Fruit fly (Drosophila melanogaster) whole organism, embryonic: ENCODE measurements around the gene Cubn.

ENCODE experiments used
- Antp ChIP-seq: fragments of 200-800 bp; sonication (Bioruptor generic); optimal IDR thresholded peaks from 3 replicates; lab custom pipeline; 2016; ENCODE audit warnings: missing biosample characterization, missing genetic modification characterization
- Atf3 ChIP-seq: fragments of 200-800 bp; sonication (Bioruptor generic); optimal IDR thresholded peaks from 3 replicates; lab custom pipeline; 2016; ENCODE audit warnings: missing biosample characterization, missing genetic modification characterization
- B-H1 ChIP-seq: fragments of 200-800 bp; sonication (Bioruptor generic); IDR thresholded peaks from 3 replicates; pipeline ENCODE4 v1.3.6; 2022; ENCODE audit warnings: missing biosample characterization, missing genetic modification characterization
- B-H2 ChIP-seq: fragments of 200-800 bp; sonication (Bioruptor generic); optimal IDR thresholded peaks from 2 replicates; lab custom pipeline; 2018; ENCODE audit warnings: missing biosample characterization, mild to moderate bottlenecking, missing genetic modification characterization
- CG10321 ChIP-seq: fragments of 200-800 bp; sonication (Bioruptor generic); IDR thresholded peaks from 2 replicates; pipeline ENCODE4 v1.3.6; 2022; ENCODE audit warnings: missing biosample characterization, missing genetic modification characterization
- CG11560 ChIP-seq: fragments of 200-800 bp; sonication (Bioruptor generic); IDR thresholded peaks from 3 replicates; pipeline ENCODE4 v1.3.6; 2022; ENCODE audit warnings: missing biosample characterization, missing genetic modification characterization
- CG11723 ChIP-seq: fragments of 200-800 bp; sonication (Bioruptor generic); optimal IDR thresholded peaks from 2 replicates; lab custom pipeline; 2017; ENCODE audit warnings: missing biosample characterization, mild to moderate bottlenecking, missing genetic modification characterization
- CG12769 ChIP-seq: fragments of 200-800 bp; sonication (Bioruptor generic); optimal IDR thresholded peaks from 2 replicates; lab custom pipeline; 2019; ENCODE audit warnings: missing biosample characterization, mild to moderate bottlenecking, missing genetic modification characterization, moderate library complexity
- CG13894 ChIP-seq: fragments of 200-800 bp; sonication (Bioruptor generic); optimal IDR thresholded peaks from 3 replicates; lab custom pipeline; 2018; ENCODE audit warnings: missing biosample characterization, mild to moderate bottlenecking, missing genetic modification characterization, moderate library complexity
- CG14441 ChIP-seq: fragments of 200-800 bp; sonication (Bioruptor generic); IDR thresholded peaks from 2 replicates; pipeline ENCODE4 v1.3.6; 2022; ENCODE audit warnings: missing biosample characterization, missing genetic modification characterization
- CG16815 ChIP-seq: fragments of 200-800 bp; sonication (Bioruptor generic); optimal IDR thresholded peaks from 3 replicates; lab custom pipeline; 2017; ENCODE audit warnings: missing biosample characterization, mild to moderate bottlenecking, missing genetic modification characterization
- CG18619 ChIP-seq: fragments of 200-800 bp; sonication (Bioruptor generic); optimal IDR thresholded peaks from 3 replicates; lab custom pipeline; 2017; ENCODE audit warnings: missing biosample characterization, mild to moderate bottlenecking, missing genetic modification characterization
- CG2712 ChIP-seq: fragments of 200-800 bp; optimal IDR thresholded peaks from 3 replicates; lab custom pipeline; 2019; ENCODE audit warnings: missing biosample characterization, mild to moderate bottlenecking, missing genetic modification characterization, moderate library complexity
- CG32532 ChIP-seq: fragments of 200-800 bp; sonication (Bioruptor generic); IDR thresholded peaks from 2 replicates; pipeline ENCODE4 v1.3.6; 2022; ENCODE audit warnings: missing biosample characterization, missing genetic modification characterization
- CG3407 ChIP-seq: fragments of 200-800 bp; sonication (Bioruptor generic); optimal IDR thresholded peaks from 2 replicates; lab custom pipeline; 2018; ENCODE audit warnings: missing biosample characterization, mild to moderate bottlenecking, missing genetic modification characterization
- CG6654 ChIP-seq: fragments of 200-800 bp; sonication (Bioruptor generic); optimal IDR thresholded peaks from 2 replicates; lab custom pipeline; 2017; ENCODE audit warnings: missing biosample characterization, mild to moderate bottlenecking, missing genetic modification characterization
- CG7745 ChIP-seq: fragments of 200-800 bp; sonication (Bioruptor generic); optimal IDR thresholded peaks from 2 replicates; lab custom pipeline; 2018; ENCODE audit warnings: missing biosample characterization, mild to moderate bottlenecking, missing genetic modification characterization, moderate library complexity
- CG8281 ChIP-seq: fragments of 200-800 bp; sonication (Bioruptor generic); optimal IDR thresholded peaks from 2 replicates; lab custom pipeline; 2018; ENCODE audit warnings: missing biosample characterization, mild to moderate bottlenecking, missing genetic modification characterization, moderate library complexity
- Deaf1 ChIP-seq: fragments of 200-800 bp; optimal IDR thresholded peaks from 3 replicates; lab custom pipeline; 2019; ENCODE audit warnings: missing biosample characterization, mild to moderate bottlenecking, missing genetic modification characterization, moderate library complexity
- Dip2 ChIP-seq: fragments of 200-800 bp; sonication (Bioruptor generic); IDR thresholded peaks from 2 replicates; pipeline ENCODE4 v1.3.6; 2022; ENCODE audit warnings: missing biosample characterization, missing genetic modification characterization
- Eip74EF ChIP-seq, 2 experiments: fragments of 200-800 bp in 1 of 2; fragments of >200 bp in 1 of 2; sonication (Bioruptor generic) in 1 of 2; optimal IDR thresholded peaks; 2 replicates each; lab custom pipeline; 2017 to 2019; ENCODE audit warnings: missing biosample characterization in 2 of 2, missing genetic modification characterization in 2 of 2, mild to moderate bottlenecking in 1 of 2, moderate library complexity in 1 of 2
- Ets65A ChIP-seq: fragments of 200-800 bp; sonication (Bioruptor generic); peaks from one replicate; lab custom pipeline; 2016; ENCODE audit warnings: missing biosample characterization, missing genetic modification characterization
- HLH4C ChIP-seq: fragments of 200-800 bp; sonication (Bioruptor generic); IDR thresholded peaks from 3 replicates; pipeline ENCODE4 v1.3.6; 2022; ENCODE audit warnings: missing biosample characterization, missing genetic modification characterization; ENCODE audit not compliant: partially characterized antibody
- HLHmδ ChIP-seq: fragments of 200-800 bp; sonication (Bioruptor generic); optimal IDR thresholded peaks from 2 replicates; lab custom pipeline; 2018; ENCODE audit warnings: missing biosample characterization, mild to moderate bottlenecking, missing genetic modification characterization, moderate library complexity
- Hey ChIP-seq: fragments of 200-800 bp; sonication (Bioruptor generic); optimal IDR thresholded peaks from 3 replicates; lab custom pipeline; 2018; ENCODE audit warnings: missing biosample characterization, mild to moderate bottlenecking, missing genetic modification characterization
- HmgD ChIP-seq: fragments of 200-800 bp; sonication (Bioruptor generic); optimal IDR thresholded peaks from 3 replicates; lab custom pipeline; 2016; ENCODE audit warnings: missing biosample characterization, missing genetic modification characterization
- MESR4 ChIP-seq: fragments of 200-800 bp; sonication (Bioruptor generic); optimal IDR thresholded peaks from 2 replicates; lab custom pipeline; 2018; ENCODE audit warnings: missing biosample characterization, mild to moderate bottlenecking, missing genetic modification characterization, moderate library complexity
- Scr ChIP-seq: fragments of 200-800 bp; sonication (Bioruptor generic); IDR thresholded peaks from 2 replicates; pipeline ENCODE4 v1.3.6; 2022; ENCODE audit warnings: missing biosample characterization, missing genetic modification characterization; ENCODE audit not compliant: partially characterized antibody
- Sry-β ChIP-seq: fragments of 200-800 bp; sonication (Bioruptor generic); optimal IDR thresholded peaks from 2 replicates; lab custom pipeline; 2018; ENCODE audit warnings: missing biosample characterization, mild to moderate bottlenecking, missing genetic modification characterization, moderate library complexity
- amos ChIP-seq: fragments of 200-800 bp; sonication (Bioruptor generic); IDR thresholded peaks from 2 replicates; pipeline ENCODE4 v1.3.6; 2022; ENCODE audit warnings: missing biosample characterization, missing genetic modification characterization; ENCODE audit not compliant: partially characterized antibody
- ash1 ChIP-seq: fragments of 200-800 bp; sonication (Bioruptor generic); optimal IDR thresholded peaks from 2 replicates; lab custom pipeline; 2018; ENCODE audit warnings: missing biosample characterization, mild to moderate bottlenecking, missing genetic modification characterization
- az2 ChIP-seq: fragments of 200-800 bp; sonication (Bioruptor generic); optimal IDR thresholded peaks from 3 replicates; lab custom pipeline; 2016; ENCODE audit warnings: missing biosample characterization, missing genetic modification characterization
- bsh ChIP-seq, 2 experiments: fragments of 200-800 bp; sonication (Bioruptor generic); optimal IDR thresholded peaks; 2 replicates each; lab custom pipeline; 2017 to 2018; ENCODE audit warnings: mild to moderate bottlenecking in 2 of 2, missing biosample characterization in 2 of 2, missing genetic modification characterization in 2 of 2, moderate library complexity in 1 of 2
- ci ChIP-seq: fragments of 200-800 bp; sonication (Bioruptor generic); IDR thresholded peaks from 3 replicates; pipeline ENCODE4 v1.3.6; 2022; ENCODE audit warnings: missing biosample characterization, missing genetic modification characterization
- croc ChIP-seq: fragments of 200-800 bp; sonication (Bioruptor generic); conservative IDR thresholded peaks from 3 replicates; pipeline ENCODE4 v1.3.6; 2022; ENCODE audit warnings: missing biosample characterization, missing genetic modification characterization
- dan ChIP-seq: fragments of 200-800 bp; sonication (Bioruptor generic); IDR thresholded peaks from 2 replicates; pipeline ENCODE4 v1.3.6; 2022; ENCODE audit warnings: missing biosample characterization, missing genetic modification characterization
- exex ChIP-seq: fragments of 200-800 bp; sonication (Bioruptor generic); optimal IDR thresholded peaks from 4 replicates; lab custom pipeline; 2018; ENCODE audit warnings: missing biosample characterization, mild to moderate bottlenecking, missing genetic modification characterization, moderate library complexity
- eyg ChIP-seq: fragments of 200-800 bp; sonication (Bioruptor generic); optimal IDR thresholded peaks from 3 replicates; lab custom pipeline; 2016; ENCODE audit warnings: missing biosample characterization, missing genetic modification characterization
- jumu ChIP-seq: fragments of 200-800 bp; sonication (Bioruptor generic); optimal IDR thresholded peaks from 3 replicates; lab custom pipeline; 2016; ENCODE audit warnings: missing biosample characterization, missing genetic modification characterization
- kah ChIP-seq: fragments of 200-800 bp; sonication (Bioruptor generic); optimal IDR thresholded peaks from 2 replicates; lab custom pipeline; 2018; ENCODE audit warnings: missing biosample characterization, mild to moderate bottlenecking, missing genetic modification characterization
- mirr ChIP-seq: fragments of 200-800 bp; sonication (Bioruptor generic); optimal IDR thresholded peaks from 3 replicates; lab custom pipeline; 2018; ENCODE audit warnings: missing biosample characterization, mild to moderate bottlenecking, missing genetic modification characterization
- otp ChIP-seq: fragments of 200-800 bp; sonication (Bioruptor generic); IDR thresholded peaks from 3 replicates; pipeline ENCODE4, ENCODE4 v1.3.6; 2022; ENCODE audit warnings: missing biosample characterization, missing genetic modification characterization
- p53 ChIP-seq: fragments of 200-800 bp; sonication (Bioruptor generic); optimal IDR thresholded peaks from 2 replicates; lab custom pipeline; 2016; ENCODE audit warnings: missing biosample characterization, missing genetic modification characterization
- ro ChIP-seq: fragments of 200-800 bp; sonication (Bioruptor generic); IDR thresholded peaks from 2 replicates; pipeline ENCODE4 v1.3.6; 2022; ENCODE audit warnings: missing biosample characterization, missing genetic modification characterization
- sens-2 ChIP-seq: fragments of 200-800 bp; sonication (Bioruptor generic); IDR thresholded peaks from 2 replicates; pipeline ENCODE4 v1.3.6; 2022; ENCODE audit warnings: missing biosample characterization, missing genetic modification characterization
- slp2 ChIP-seq: fragments of 200-800 bp; sonication (Bioruptor generic); optimal IDR thresholded peaks from 2 replicates; lab custom pipeline; 2016; ENCODE audit warnings: missing biosample characterization, missing genetic modification characterization
- ssp ChIP-seq: fragments of 200-800 bp; sonication (Bioruptor generic); IDR thresholded peaks from 2 replicates; pipeline ENCODE4 v1.3.6; 2022; ENCODE audit warnings: missing biosample characterization, missing genetic modification characterization
- trh ChIP-seq: fragments of 200-800 bp; sonication (Bioruptor generic); optimal IDR thresholded peaks from 2 replicates; lab custom pipeline; 2016; ENCODE audit warnings: missing biosample characterization, missing genetic modification characterization
- wek ChIP-seq: fragments of 200-800 bp; sonication (Bioruptor generic); optimal IDR thresholded peaks from 3 replicates; lab custom pipeline; 2018; ENCODE audit warnings: missing biosample characterization, mild to moderate bottlenecking, missing genetic modification characterization, moderate library complexity

The Cubn gene

dm6 chrX:9585359-9586002, 14.4 kb upstream of the Cubn start, which contains the start of gene Hex-A (continued):
- TF ChIP-seq p53 (GFP tag; lab: Kevin White, UChicago) (peak; percentile 77), Ets65A (GFP tag; lab: Kevin White, UChicago) (peak; percentile 98), Dip2 (GFP tag; lab: Robert Waterston, UW) (peak; percentile 42; the same call in 1 of the 2 replicates), CG7745 (tag; lab: Kevin White, UChicago) (no peak), MESR4 (GFP tag; lab: Kevin White, UChicago) (peak; percentile 23), amos (GFP tag; lab: Robert Waterston, UW) (peak; percentile 14; the same call in 1 of the 2 replicates), croc (GFP tag; lab: Robert Waterston, UW) (peak; percentile 80), CG11560 (tag; lab: Robert Waterston, UW) (peak; percentile 56; the same call in 2 of the 3 replicates), eyg (GFP tag; lab: Kevin White, UChicago) (peak; percentile 87), Hey (tag; lab: Kevin White, UChicago) (peak; percentile 93), B-H2 (GFP tag; lab: Kevin White, UChicago) (peak; percentile 98), HmgD (GFP tag; lab: Kevin White, UChicago) (peak; percentile 76), sens-2 (GFP tag; lab: Robert Waterston, UW) (peak; percentile 75), CG13894 (tag; lab: Kevin White, UChicago) (peak; percentile 98), CG12769 (tag; lab: Kevin White, UChicago) (peak; percentile 94), Antp (GFP tag; lab: Kevin White, UChicago) (peak; percentile 85), Scr (GFP tag; lab: Robert Waterston, UW) (no peak), CG6654 (peak; percentile 86), bsh (GFP tag; optimal IDR thresholded peaks at IDR 0.05; lab: Kevin White, UChicago) (peak; percentile 95 to 97), Eip74EF (GFP tag; optimal IDR thresholded peaks at IDR 0.05; lab: Kevin White, UChicago) (peak in 1 of 2 experiments; percentile 99), Sry-β (GFP tag; lab: Kevin White, UChicago) (peak; percentile 36), HLHmδ (GFP tag; lab: Kevin White, UChicago) (peak; percentile 9), Atf3 (GFP tag; lab: Kevin White, UChicago) (peak; percentile 87), CG10321 (GFP tag; lab: Robert Waterston, UW) (peak; percentile 61; the same call in 1 of the 2 replicates), CG14441 (GFP tag; lab: Robert Waterston, UW) (peak; percentile 83), HLH4C (peak; percentile 50; the same call in 1 of the 3 replicates), kah (GFP tag; lab: Kevin White, UChicago) (peak; percentile 92), exex (peak; percentile 94), mirr (GFP tag; lab: Kevin White, UChicago) (peak; percentile 96), ash1 (GFP tag; lab: Kevin White, UChicago) (peak; percentile 64), ro (GFP tag; lab: Robert Waterston, UW) (peak; percentile 59), CG32532 (GFP tag; lab: Robert Waterston, UW) (peak; percentile 92), ci (GFP tag; lab: Robert Waterston, UW) (peak; percentile 84), slp2 (GFP tag; lab: Kevin White, UChicago) (peak; percentile 92), ssp (GFP tag; lab: Robert Waterston, UW) (peak; percentile 70), CG16815 (GFP tag; lab: Kevin White, UChicago) (peak; percentile 80), CG8281 (tag; lab: Kevin White, UChicago) (peak; percentile 89), dan (no peak), CG2712 (tag; lab: Kevin White, UChicago) (peak; percentile 98), CG11723 (GFP tag; lab: Kevin White, UChicago) (peak; percentile 97), otp (GFP tag; lab: Robert Waterston, UW) (peak; percentile 83; the same call in 1 of the 3 replicates), wek (GFP tag; lab: Kevin White, UChicago) (peak; percentile 79), az2 (GFP tag; lab: Kevin White, UChicago) (peak; percentile 91), CG3407 (GFP tag; lab: Kevin White, UChicago) (peak; percentile 91), Deaf1 (tag; lab: Kevin White, UChicago) (peak; percentile 84), CG18619 (GFP tag; lab: Kevin White, UChicago) (peak; percentile 97), B-H1 (peak; percentile 86), trh (peak; percentile 78), jumu (GFP tag; lab: Kevin White, UChicago) (peak; percentile 88)
